Worm (Caenorhabditis elegans) whole organism, midembryonic: ENCODE results near the gene Y49A3A.3.

ENCODE experiments used
- cog-1 ChIP-seq: sonication (generic microtip); optimal IDR thresholded peaks from 2 replicates; lab custom pipeline; 2016; ENCODE audit warnings: missing genetic modification characterization, missing compliant biosample characterization
- flt-1 ChIP-seq: fragments of 200-800 bp; sonication (Bioruptor generic); IDR thresholded peaks from 2 replicates; pipeline ENCODE4 v1.3.6; 2022; ENCODE audit warnings: missing genetic modification characterization, missing compliant biosample characterization
- ref-1 ChIP-seq: fragments of 200-800 bp; sonication (Bioruptor generic); conservative IDR thresholded peaks from 2 replicates; pipeline ENCODE4 v1.3.6; 2022; ENCODE audit warnings: missing genetic modification reagents, missing genetic modification characterization, missing compliant biosample characterization
- tab-1 ChIP-seq: fragments of 200-800 bp; sonication (Bioruptor generic); IDR thresholded peaks from 2 replicates; pipeline ENCODE4 v1.3.6; 2022; ENCODE audit warnings: missing genetic modification characterization, missing compliant biosample characterization
- ztf-29 ChIP-seq: fragments of 200-800 bp; sonication (Bioruptor generic); IDR thresholded peaks from 2 replicates; pipeline ENCODE4 v1.3.6; 2022; ENCODE audit warnings: missing genetic modification reagents, missing genetic modification characterization, missing compliant biosample characterization

- TF ChIP-seq flt-1 (GFP tag; lab: Robert Waterston, UW), result no peak
- TF ChIP-seq ztf-29 (GFP tag; lab: Robert Waterston, UW), result no peak
- TF ChIP-seq cog-1 (tag; lab: Kevin White, UChicago), result no peak
- no peak for TF ChIP-seq ref-1
- no peak for TF ChIP-seq tab-1
These were observed 43.1 kb upstream of the Y49A3A.3 start, which contains the start of gene ddn-3 for ce11 chrV:14311115-14311514.
